Worm (Caenorhabditis elegans) whole organism, L4 larva: Measurements from ENCODE around the gene K08C7.4.
"Not testable (repeated sequence)": the region's sequence is repeated elsewhere in the genome, so short reads cannot be mapped to it uniquely, and the experiment has no call there.

ENCODE experiments used
- arid-1 ChIP-seq: fragments of 200-800 bp; sonication (Bioruptor generic); conservative IDR thresholded peaks from 2 replicates; pipeline ENCODE4 v1.3.6; 2022; ENCODE audit warnings: missing genetic modification reagents, missing genetic modification characterization, missing compliant biosample characterization
- daf-16 ChIP-seq, 3 experiments: sonication (generic microtip); optimal IDR thresholded peaks; 2 replicates each; lab custom pipeline; 2016 to 2017; ENCODE audit warnings: missing genetic modification characterization in 3 of 3, missing genetic modification reagents in 3 of 3, mild to moderate bottlenecking in 2 of 3, missing compliant biosample characterization in 2 of 3, missing biosample characterization in 1 of 3, moderate library complexity in 1 of 3
- lin-13 ChIP-seq: fragments of 150-350 bp; optimal IDR thresholded peaks from 2 replicates; lab custom pipeline; 2014; ENCODE audit warnings: missing biosample characterization, missing genetic modification reagents, missing genetic modification characterization
- pqm-1 ChIP-seq: sonication (generic microtip); optimal IDR thresholded peaks from 2 replicates; lab custom pipeline; 2017; ENCODE audit warnings: missing biosample characterization, missing genetic modification characterization
- unc-130 ChIP-seq: sonication (generic microtip); optimal IDR thresholded peaks from 2 replicates; lab custom pipeline; 2016; ENCODE audit warnings: missing genetic modification reagents, missing genetic modification characterization, missing compliant biosample characterization
- unc-39 ChIP-seq: sonication (generic microtip); optimal IDR thresholded peaks from 2 replicates; lab custom pipeline; 2017; ENCODE audit warnings: missing biosample characterization, missing genetic modification characterization
- ztf-11 ChIP-seq: fragments of 150-350 bp; optimal IDR thresholded peaks from 2 replicates; lab custom pipeline; 2014; ENCODE audit warnings: missing biosample characterization, missing genetic modification characterization

DNA sequence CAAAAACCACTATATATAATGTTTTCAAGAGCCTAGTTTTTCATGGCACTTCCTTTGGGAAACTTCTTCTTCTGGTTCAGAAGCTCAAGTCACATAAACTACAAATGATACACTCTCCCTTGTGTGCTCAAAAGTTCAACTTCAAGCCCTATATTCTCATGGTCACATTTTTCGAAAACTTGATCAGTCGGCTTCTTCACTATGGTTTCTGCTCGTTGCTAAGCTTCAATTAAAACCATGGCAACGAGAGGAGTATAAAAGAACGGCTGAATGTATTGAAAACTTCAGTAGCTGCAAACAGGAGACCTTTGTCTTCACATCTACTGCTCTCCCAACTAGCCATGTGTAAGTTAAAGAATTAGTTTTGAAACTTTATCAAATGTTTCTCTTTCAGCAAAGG, 7.0 kb upstream of the K08C7.4 start, which contains the start of gene R102.2:
- not testable (repeated sequence) for TF ChIP-seq lin-13 (GFP tag; lab: Kevin White, UChicago); arid-1 (GFP tag; lab: Robert Waterston, UW); ztf-11 (tag; lab: Kevin White, UChicago); daf-16 (GFP tag; optimal IDR thresholded peaks at IDR 0.05; lab: Kevin White, UChicago); daf-16 (tag; optimal IDR thresholded peaks at IDR 0.05; lab: Kevin White, UChicago); pqm-1 (tag; lab: Kevin White, UChicago); unc-39 (tag; lab: Kevin White, UChicago); unc-130 (GFP tag; lab: Kevin White, UChicago)
